Worm (Caenorhabditis elegans): ENCODE data around the gene C16C8.22.

The C16C8.22 gene

ce11 chrII:3403535-3403934 lies 39.5 kb downstream of the C16C8.22 start, which contains the start of gene nep-8:
TSS of gene nep-8 (plus strand) at chrII:3403835.
- TF ChIP-seq ztf-29 (GFP tag; IDR thresholded peaks at IDR 0.05), result no peak
- no peak for TF ChIP-seq tab-1 (GFP tag; IDR thresholded peaks at IDR 0.05)
- no peak for TF ChIP-seq ref-1 (GFP tag; conservative IDR thresholded peaks at IDR 0.05)

ce11 chrII:3402854-3403253 lies 40.2 kb downstream of the C16C8.22 start, which contains the start of gene nep-10:
TSS of gene nep-10 (minus strand) at chrII:3402954.
- no peak for TF ChIP-seq med-1 (GFP tag; optimal IDR thresholded peaks at IDR 0.05; ENCODE audit: insufficient read depth)
- TF ChIP-seq T22C8.4 (GFP tag; IDR thresholded peaks at IDR 0.05), result no peak
- TF ChIP-seq cog-1 (tag; optimal IDR thresholded peaks at IDR 0.05), result no peak
- TF ChIP-seq ztf-23 (GFP tag; IDR thresholded peaks at IDR 0.05), result no peak
- TF ChIP-seq tab-1 (GFP tag; IDR thresholded peaks at IDR 0.05), result no peak
- TF ChIP-seq klf-2 (GFP tag; conservative IDR thresholded peaks at IDR 0.05), result no peak
- TF ChIP-seq flt-1 (GFP tag; IDR thresholded peaks at IDR 0.05), result no peak
- TF ChIP-seq ztf-29 (GFP tag; IDR thresholded peaks at IDR 0.05), result no peak
- no peak for TF ChIP-seq ref-1 (GFP tag; conservative IDR thresholded peaks at IDR 0.05)

- TF ChIP-seq ztf-29 (GFP tag; IDR thresholded peaks at IDR 0.05) (no peak), T22C8.4 (GFP tag; IDR thresholded peaks at IDR 0.05) (no peak), med-1 (GFP tag; optimal IDR thresholded peaks at IDR 0.05; ENCODE audit: insufficient read depth) (no peak), ztf-23 (GFP tag; IDR thresholded peaks at IDR 0.05) (no peak), cog-1 (tag; optimal IDR thresholded peaks at IDR 0.05) (no peak)
These were observed 43.8 kb downstream of the C16C8.22 start, which contains the start of gene nep-9 for ce11 chrII:3399212-3399611. TSS of gene nep-9 (minus strand) at chrII:3399312.

ce11 chrII:3395484-3395883 lies 47.6 kb downstream of the C16C8.22 start, which contains the start of gene nep-20:
TSS of gene nep-20 (minus strand) at chrII:3395584.
- no peak for TF ChIP-seq med-1 (GFP tag; optimal IDR thresholded peaks at IDR 0.05; ENCODE audit: insufficient read depth)
- no peak for TF ChIP-seq klf-2 (GFP tag; conservative IDR thresholded peaks at IDR 0.05)
- no peak for TF ChIP-seq ref-1 (GFP tag; conservative IDR thresholded peaks at IDR 0.05)
- no peak for TF ChIP-seq T22C8.4 (GFP tag; IDR thresholded peaks at IDR 0.05)
- TF ChIP-seq ztf-29 (GFP tag; IDR thresholded peaks at IDR 0.05), result no peak
- no peak for TF ChIP-seq ztf-23 (GFP tag; IDR thresholded peaks at IDR 0.05)
- TF ChIP-seq tab-1 (GFP tag; IDR thresholded peaks at IDR 0.05), result no peak
- TF ChIP-seq flt-1 (GFP tag; IDR thresholded peaks at IDR 0.05), result no peak
- no peak for TF ChIP-seq cog-1 (tag; optimal IDR thresholded peaks at IDR 0.05)
